Fruit fly (Drosophila melanogaster) Kc167 (cell line): ENCODE measurements around the gene beat-IV.

ENCODE experiments used
- Myc ChIP-seq: fragments of >200 bp; optimal IDR thresholded peaks from 2 replicates; lab custom pipeline; 2017; ENCODE audit warnings: missing external identifiers
- Sin3A ChIP-seq: fragments of >200 bp; optimal IDR thresholded peaks from 2 replicates; lab custom pipeline; 2018; ENCODE audit warnings: missing external identifiers
- insv ChIP-seq: fragments of >200 bp; optimal IDR thresholded peaks from 3 replicates; lab custom pipeline; 2018; ENCODE audit warnings: missing external identifiers
- psq ChIP-seq: fragments of >200 bp; optimal IDR thresholded peaks from 2 replicates; lab custom pipeline; 2017; ENCODE audit warnings: missing external identifiers

DNA sequence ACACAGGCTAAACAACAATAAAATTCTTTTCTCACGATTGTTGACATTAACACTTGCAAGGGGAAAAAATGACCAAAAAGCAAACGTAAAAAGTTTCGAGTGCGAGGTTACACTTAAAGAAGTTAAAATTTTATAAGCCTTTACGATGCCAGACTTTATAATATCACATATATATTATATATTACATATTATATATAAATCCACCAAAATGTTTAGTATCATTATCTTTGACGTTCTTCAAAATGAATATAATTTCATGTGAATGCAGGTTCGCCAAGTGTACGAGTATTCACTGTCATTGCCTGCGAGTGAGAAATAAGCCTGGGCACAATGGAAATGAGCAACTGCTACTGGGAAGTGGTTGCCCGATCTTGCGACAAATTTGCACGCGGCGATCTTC, 48.9 kb upstream of the beat-IV start:
- TF ChIP-seq psq (lab: Kevin White, UChicago): no peak
- no peak for TF ChIP-seq insv (lab: Kevin White, UChicago)
- TF ChIP-seq Myc: no peak
- no peak for TF ChIP-seq Sin3A
